Fruit fly (Drosophila melanogaster) whole organism, prepupa: Measurements from ENCODE around the gene CG46514.
"Not testable (repeated sequence)": the region's sequence is repeated elsewhere in the genome, so short reads cannot be mapped to it uniquely, and the experiment has no call there.

ENCODE experiments used
- CG10631 ChIP-seq: fragments of 200-800 bp; sonication (Bioruptor generic); optimal IDR thresholded peaks from 2 replicates; lab custom pipeline; 2016; ENCODE audit warnings: missing biosample characterization, missing genetic modification characterization
- CG11762 ChIP-seq: fragments of 200-800 bp; sonication (Bioruptor generic); optimal IDR thresholded peaks from 3 replicates; lab custom pipeline; 2016; ENCODE audit warnings: missing biosample characterization, missing genetic modification characterization; ENCODE audit not compliant: insufficient read depth
- CG15336 ChIP-seq: fragments of 200-800 bp; sonication (Bioruptor generic); IDR thresholded peaks from 2 replicates; pipeline ENCODE4 v1.3.6; 2022; ENCODE audit warnings: missing biosample characterization, missing genetic modification characterization
- CG1621 ChIP-seq: fragments of 200-800 bp; sonication (Bioruptor generic); optimal IDR thresholded peaks from 3 replicates; lab custom pipeline; 2018; ENCODE audit warnings: missing biosample characterization, mild to moderate bottlenecking, missing genetic modification characterization
- CG16779 ChIP-seq: fragments of 200-800 bp; sonication (Bioruptor generic); optimal IDR thresholded peaks from 3 replicates; lab custom pipeline; 2017; ENCODE audit warnings: missing biosample characterization, mild to moderate bottlenecking, missing genetic modification characterization
- CG6808 ChIP-seq: fragments of 200-800 bp; sonication (Bioruptor generic); optimal IDR thresholded peaks from 3 replicates; lab custom pipeline; 2017; ENCODE audit warnings: missing biosample characterization, missing genetic modification characterization, mild to moderate bottlenecking, moderate library complexity, missing genetic modification reagents
- CG6854 ChIP-seq: fragments of 200-800 bp; sonication (Bioruptor generic); optimal IDR thresholded peaks from 2 replicates; lab custom pipeline; 2017; ENCODE audit warnings: missing biosample characterization, mild to moderate bottlenecking, missing genetic modification characterization
- CG8119 ChIP-seq: fragments of 200-800 bp; sonication (Bioruptor generic); IDR thresholded peaks from 3 replicates; pipeline ENCODE4 v1.3.6; 2022; ENCODE audit warnings: missing biosample characterization, missing genetic modification characterization
- CG8632 ChIP-seq: fragments of 200-800 bp; sonication (Bioruptor generic); optimal IDR thresholded peaks from 3 replicates; lab custom pipeline; 2016; ENCODE audit warnings: missing biosample characterization, missing genetic modification characterization
- CG9139 ChIP-seq: fragments of 200-800 bp; sonication (Bioruptor generic); optimal IDR thresholded peaks from 3 replicates; lab custom pipeline; 2017; ENCODE audit warnings: missing biosample characterization, mild to moderate bottlenecking, missing genetic modification characterization
- Eip78C ChIP-seq: fragments of 200-800 bp; sonication (Bioruptor generic); peaks from one replicate; lab custom pipeline; 2016; ENCODE audit warnings: missing biosample characterization, missing genetic modification characterization
- Eip93F ChIP-seq: fragments of 200-800 bp; sonication (Bioruptor generic); optimal IDR thresholded peaks from 2 replicates; lab custom pipeline; 2016; ENCODE audit warnings: missing biosample characterization, mild to moderate bottlenecking, missing genetic modification characterization
- Gug ChIP-seq: fragments of 200-800 bp; sonication (Bioruptor generic); IDR thresholded peaks from 2 replicates; pipeline ENCODE4 v1.3.6; 2022; ENCODE audit warnings: missing biosample characterization, missing genetic modification characterization
- Hr39 ChIP-seq: fragments of 200-800 bp; sonication (Bioruptor generic); optimal IDR thresholded peaks from 2 replicates; lab custom pipeline; 2016; ENCODE audit warnings: missing biosample characterization, missing genetic modification characterization
- OdsH ChIP-seq: fragments of 200-800 bp; sonication (Bioruptor generic); optimal IDR thresholded peaks from 3 replicates; lab custom pipeline; 2016; ENCODE audit warnings: missing biosample characterization, missing genetic modification characterization
- Sox102F ChIP-seq: fragments of 200-800 bp; sonication (Bioruptor generic); optimal IDR thresholded peaks from 2 replicates; lab custom pipeline; 2016; ENCODE audit warnings: missing biosample characterization, mild to moderate bottlenecking, missing genetic modification characterization
- Sox15 ChIP-seq: fragments of 200-800 bp; sonication (Bioruptor generic); optimal IDR thresholded peaks from 3 replicates; lab custom pipeline; 2016; ENCODE audit warnings: missing biosample characterization, missing genetic modification characterization
- dac ChIP-seq: fragments of 200-800 bp; sonication (Bioruptor generic); optimal IDR thresholded peaks from 2 replicates; lab custom pipeline; 2017; ENCODE audit warnings: missing biosample characterization, mild to moderate bottlenecking, missing genetic modification characterization
- eg ChIP-seq: fragments of 200-800 bp; sonication (Bioruptor generic); IDR thresholded peaks from 3 replicates; pipeline ENCODE4 v1.3.6; 2022; ENCODE audit warnings: missing biosample characterization, missing genetic modification characterization
- fd59A ChIP-seq: fragments of 200-800 bp; sonication (Bioruptor generic); optimal IDR thresholded peaks from 2 replicates; lab custom pipeline; 2017; ENCODE audit warnings: missing biosample characterization, mild to moderate bottlenecking, missing genetic modification characterization, missing genetic modification reagents
- fd85E ChIP-seq: fragments of 200-800 bp; sonication (Bioruptor generic); optimal IDR thresholded peaks from 3 replicates; lab custom pipeline; 2016; ENCODE audit warnings: missing biosample characterization, missing genetic modification characterization
- topi ChIP-seq: fragments of 200-800 bp; sonication (Bioruptor generic); optimal IDR thresholded peaks from 3 replicates; lab custom pipeline; 2016; ENCODE audit warnings: missing biosample characterization, missing genetic modification characterization

Gene CG46514

dm6 chrX:22187070-22187469 lies 9.9 kb upstream of the CG46514 start, which contains the start of gene CG46512:
CG46512 (plus strand) TSS chrX:22187370.
- not testable (repeated sequence) for TF ChIP-seq eg (GFP tag; lab: Robert Waterston, UW); CG8632 (GFP tag; lab: Kevin White, UChicago); Gug

dm6 chrX:22191973-22192372 lies 5.0 kb upstream of the CG46514 start, which contains the start of gene CG46513:
CG46513 (plus strand) TSS chrX:22192273.
- TF ChIP-seq eg (GFP tag; lab: Robert Waterston, UW); Sox102F (GFP tag; lab: Kevin White, UChicago); CG8119 (GFP tag; lab: Robert Waterston, UW): not testable (repeated sequence)
- TF ChIP-seq, all 60 proteins: peak for 0; not testable (repeated sequence) for 60

- TF ChIP-seq CG16779 (tag; lab: Kevin White, UChicago); Eip78C (GFP tag; lab: Kevin White, UChicago); CG9139 (GFP tag; lab: Kevin White, UChicago): not testable (repeated sequence)
Measured at dm6 chrX:22201883-22202282, 4.9 kb downstream of the CG46514 start, which contains the start of gene CG46515. CG46515 (plus strand) TSS chrX:22202183.

- not testable (repeated sequence) for TF ChIP-seq eg (GFP tag; lab: Robert Waterston, UW); fd85E (GFP tag; lab: Kevin White, UChicago); CG6854
- TF ChIP-seq, all 60 proteins: peak for 0; not testable (repeated sequence) for 60
Measured at dm6 chrX:22212028-22212427, 15.1 kb downstream of the CG46514 start, which contains the start of gene CG46516. CG46516 (plus strand) TSS chrX:22212328.

- not testable (repeated sequence) for TF ChIP-seq Eip93F (GFP tag; lab: Kevin White, UChicago); topi (GFP tag; lab: Kevin White, UChicago); dac
Measured at dm6 chrX:22217079-22217478, 20.1 kb downstream of the CG46514 start, which contains the start of gene CG46517. CG46517 (plus strand) TSS chrX:22217379.

dm6 chrX:22226273-22226672 lies 29.3 kb downstream of the CG46514 start, which contains the start of gene CG46518:
CG46518 (plus strand) TSS chrX:22226573.
- not testable (repeated sequence) for TF ChIP-seq CG15336 (GFP tag; lab: Robert Waterston, UW); dac; fd59A (GFP tag; lab: Kevin White, UChicago)

- TF ChIP-seq CG8119 (GFP tag; lab: Robert Waterston, UW); CG10631 (GFP tag; lab: Kevin White, UChicago); Sox15 (GFP tag; lab: Kevin White, UChicago): not testable (repeated sequence)
- TF ChIP-seq, all 60 proteins: peak for 0; not testable (repeated sequence) for 60
Measured at dm6 chrX:22231270-22231669, 34.3 kb downstream of the CG46514 start, which contains the start of gene CG46519. CG46519 (plus strand) TSS chrX:22231570.

dm6 chrX:22236265-22236664 lies 39.3 kb downstream of the CG46514 start, which contains the start of gene CG46520:
CG46520 (plus strand) TSS chrX:22236565.
- TF ChIP-seq CG6808 (GFP tag; lab: Kevin White, UChicago); Hr39; OdsH (GFP tag; lab: Kevin White, UChicago): not testable (repeated sequence)

- not testable (repeated sequence) for TF ChIP-seq CG1621 (tag; lab: Kevin White, UChicago); CG11762 (GFP tag; lab: Kevin White, UChicago); CG16779 (tag; lab: Kevin White, UChicago)
- TF ChIP-seq, all 60 proteins: peak for 0; not testable (repeated sequence) for 60
Measured at dm6 chrX:22241272-22241671, 44.3 kb downstream of the CG46514 start, which contains the start of gene CG46521. CG46521 (plus strand) TSS chrX:22241572.
